Fruit fly (Drosophila melanogaster) Kc167 (cell line): ENCODE results near the gene Pvf2.

Experiments used
- Myc ChIP-seq: fragments of >200 bp; optimal IDR thresholded peaks from 2 replicates; lab custom pipeline; 2017; ENCODE audit warnings: missing external identifiers
- Sin3A ChIP-seq: fragments of >200 bp; optimal IDR thresholded peaks from 2 replicates; lab custom pipeline; 2018; ENCODE audit warnings: missing external identifiers
- h ChIP-seq: fragments of >200 bp; optimal IDR thresholded peaks from 3 replicates; lab custom pipeline; 2018; ENCODE audit warnings: missing external identifiers
- insv ChIP-seq: fragments of >200 bp; optimal IDR thresholded peaks from 3 replicates; lab custom pipeline; 2018; ENCODE audit warnings: missing external identifiers
- psq ChIP-seq: fragments of >200 bp; optimal IDR thresholded peaks from 2 replicates; lab custom pipeline; 2017; ENCODE audit warnings: missing external identifiers
- ttk ChIP-seq: sonication (Bioruptor generic); optimal IDR thresholded peaks from 2 replicates; lab custom pipeline; 2017; ENCODE audit warnings: missing external identifiers

DNA sequence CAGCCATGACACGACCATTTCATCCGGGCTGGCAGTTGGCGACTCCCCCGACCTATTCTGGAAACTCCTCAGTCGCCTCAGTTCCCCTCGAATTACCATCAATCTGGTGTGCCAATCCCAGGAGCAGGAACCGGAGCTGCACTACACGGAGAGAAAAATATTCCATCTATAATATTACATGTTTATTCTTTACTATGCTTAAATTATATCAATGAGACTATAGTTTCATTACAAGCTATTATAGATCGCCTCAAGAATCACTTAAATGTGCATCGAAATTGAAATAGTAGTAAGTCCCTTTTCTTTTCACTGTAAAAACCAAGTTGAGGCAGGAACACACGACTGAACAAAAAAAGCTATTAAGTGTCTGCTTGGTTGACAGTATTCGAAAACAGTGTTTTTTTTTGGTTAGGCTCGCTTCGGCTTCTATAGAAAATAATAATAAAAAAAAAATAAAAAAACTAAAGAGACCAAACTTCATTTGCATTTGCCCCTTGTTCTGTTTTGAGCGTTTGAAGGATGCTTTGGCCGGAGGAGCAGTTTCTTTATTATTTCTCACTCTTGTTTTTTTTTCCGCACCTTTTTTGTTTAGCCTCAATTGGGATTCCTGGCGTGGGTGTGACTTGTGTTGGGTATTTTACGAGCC lies 8.3 kb downstream of the Pvf2 start:
- TF ChIP-seq psq (lab: Kevin White, UChicago) (no peak), ttk (lab: Kevin White, UChicago) (no peak), h (lab: Kevin White, UChicago) (no peak), insv (lab: Kevin White, UChicago) (no peak), Sin3A (no peak), Myc (lab: Kevin White, UChicago) (no peak)
